Fruit fly (Drosophila melanogaster) ovary, adult (tissue): ENCODE results near the gene CG7766.

Experiments
- CG17801 ChIP-seq: fragments of 200-800 bp; optimal IDR thresholded peaks from 2 replicates; lab custom pipeline; 2019; ENCODE audit warnings: missing biosample characterization, mild to moderate bottlenecking, missing genetic modification characterization, moderate library complexity; ENCODE audit not compliant: partially characterized antibody

Gene CG7766

dm6 chrX:9127264-9128011 lies 23.9 kb upstream of the CG7766 start:
- TF ChIP-seq CG17801 = no peak

dm6 chrX:9122492-9122891 lies 19.0 kb upstream of the CG7766 start:
- TF ChIP-seq CG17801 = no peak

- TF ChIP-seq CG17801 = peak; percentile 54
Observed at dm6 chrX:9120828-9121754, 17.6 kb upstream of the CG7766 start.

- TF ChIP-seq CG17801 = no peak
Observed at dm6 chrX:9119671-9120364, 16.3 kb upstream of the CG7766 start.

dm6 chrX:9118961-9119633 lies 15.6 kb upstream of the CG7766 start:
- no peak for TF ChIP-seq CG17801

- TF ChIP-seq CG17801 = no peak
Observed at dm6 chrX:9117831-9118230, 14.3 kb upstream of the CG7766 start.

dm6 chrX:9110155-9110909 lies 6.8 kb upstream of the CG7766 start:
- TF ChIP-seq CG17801 = no peak

- TF ChIP-seq CG17801 = no peak
Observed at dm6 chrX:9109072-9109844, 5.7 kb upstream of the CG7766 start.

- no peak for TF ChIP-seq CG17801
Observed at dm6 chrX:9108387-9108786, 4.8 kb upstream of the CG7766 start, which contains the start of gene AP-1gamma. Gene AP-1gamma, plus strand, starts transcription at chrX:9108691.

- peak; percentile 19 for TF ChIP-seq CG17801
Observed at dm6 chrX:9106775-9107283, 3.3 kb upstream of the CG7766 start, which contains the start of gene Arfrp1. Gene Arfrp1, plus strand, starts transcription at chrX:9107069.

- TF ChIP-seq CG17801 = no peak
Observed at dm6 chrX:9106212-9106774, 2.8 kb upstream of the CG7766 start, which contains the start of gene Bx42. Gene Bx42, minus strand, starts transcription at chrX:9106604.

dm6 chrX:9102125-9102524 lies 1.4 kb downstream of the CG7766 start:
- TF ChIP-seq CG17801 = no peak

dm6 chrX:9093912-9094311 lies 9.6 kb downstream of the CG7766 start:
- no peak for TF ChIP-seq CG17801

dm6 chrX:9093062-9093461 lies 10.5 kb downstream of the CG7766 start:
- no peak for TF ChIP-seq CG17801
